Fruit fly (Drosophila melanogaster) whole organism, embryonic: ENCODE results near the gene Bili.

Experiments
- ATbp ChIP-seq: fragments of 200-800 bp; sonication (Bioruptor generic); optimal IDR thresholded peaks from 2 replicates; lab custom pipeline; 2017; ENCODE audit warnings: missing biosample characterization, mild to moderate bottlenecking, missing genetic modification characterization, missing genetic modification reagents
- Aef1 ChIP-seq: fragments of 200-800 bp; sonication (Bioruptor generic); IDR thresholded peaks from 3 replicates; pipeline ENCODE4 v1.3.6; 2022; ENCODE audit warnings: missing biosample characterization, missing genetic modification characterization
- Atf-2 ChIP-seq: fragments of 200-800 bp; sonication (Bioruptor generic); optimal IDR thresholded peaks from 2 replicates; lab custom pipeline; 2016; ENCODE audit warnings: missing biosample characterization, missing genetic modification characterization
- Blimp-1 ChIP-seq: fragments of 200-800 bp; sonication (Bioruptor generic); optimal IDR thresholded peaks from 3 replicates; lab custom pipeline; 2018; ENCODE audit warnings: missing biosample characterization, missing genetic modification characterization, mild to moderate bottlenecking, moderate library complexity, missing genetic modification reagents
- CG10147 ChIP-seq: fragments of 200-800 bp; sonication (Bioruptor generic); optimal IDR thresholded peaks from 2 replicates; lab custom pipeline; 2019; ENCODE audit warnings: missing biosample characterization, mild to moderate bottlenecking, missing genetic modification characterization, moderate library complexity
- CG10321 ChIP-seq: fragments of 200-800 bp; sonication (Bioruptor generic); IDR thresholded peaks from 2 replicates; pipeline ENCODE4 v1.3.6; 2022; ENCODE audit warnings: missing biosample characterization, missing genetic modification characterization
- CG11085 ChIP-seq: fragments of 200-800 bp; sonication (Bioruptor generic); IDR thresholded peaks from 2 replicates; pipeline ENCODE4 v1.3.6; 2022; ENCODE audit warnings: missing biosample characterization, missing genetic modification characterization
- CG12104 ChIP-seq: fragments of 200-800 bp; sonication (Bioruptor generic); optimal IDR thresholded peaks from 3 replicates; lab custom pipeline; 2016; ENCODE audit warnings: missing biosample characterization, missing genetic modification characterization
- CG12236 ChIP-seq: fragments of 200-800 bp; sonication (Bioruptor generic); optimal IDR thresholded peaks from 2 replicates; lab custom pipeline; 2016; ENCODE audit warnings: missing biosample characterization, missing genetic modification characterization
- CG14860 ChIP-seq: fragments of 200-800 bp; sonication (Bioruptor generic); IDR thresholded peaks from 3 replicates; pipeline ENCODE4 v1.3.6; 2022; ENCODE audit warnings: missing biosample characterization, missing genetic modification characterization; ENCODE audit not compliant: partially characterized antibody
- CG15011 ChIP-seq: fragments of 200-800 bp; sonication (Bioruptor generic); optimal IDR thresholded peaks from 3 replicates; lab custom pipeline; 2018; ENCODE audit warnings: missing biosample characterization, mild to moderate bottlenecking, missing genetic modification characterization
- CG1647 ChIP-seq: fragments of 200-800 bp; sonication (Bioruptor generic); optimal IDR thresholded peaks from 3 replicates; lab custom pipeline; 2016; ENCODE audit warnings: missing biosample characterization, missing genetic modification characterization
- CG18476 ChIP-seq: fragments of 200-800 bp; sonication (Bioruptor generic); optimal IDR thresholded peaks from 2 replicates; lab custom pipeline; 2016; ENCODE audit warnings: missing biosample characterization, mild to moderate bottlenecking, missing genetic modification characterization
- CG18619 ChIP-seq: fragments of 200-800 bp; sonication (Bioruptor generic); optimal IDR thresholded peaks from 3 replicates; lab custom pipeline; 2017; ENCODE audit warnings: missing biosample characterization, mild to moderate bottlenecking, missing genetic modification characterization
- CG2129 ChIP-seq: fragments of 200-800 bp; sonication (Bioruptor generic); IDR thresholded peaks from 2 replicates; pipeline ENCODE4 v1.3.6; 2022; ENCODE audit warnings: missing biosample characterization, missing genetic modification characterization; ENCODE audit not compliant: partially characterized antibody
- CG2678 ChIP-seq: fragments of 200-800 bp; sonication (Bioruptor generic); optimal IDR thresholded peaks from 3 replicates; lab custom pipeline; 2019; ENCODE audit warnings: missing biosample characterization, mild to moderate bottlenecking, missing genetic modification characterization, moderate library complexity
- CG31441 ChIP-seq: fragments of 200-800 bp; sonication (Bioruptor generic); IDR thresholded peaks from 2 replicates; pipeline ENCODE4 v1.3.6; 2022; ENCODE audit warnings: missing biosample characterization, missing genetic modification characterization
- CG3407 ChIP-seq: fragments of 200-800 bp; sonication (Bioruptor generic); optimal IDR thresholded peaks from 2 replicates; lab custom pipeline; 2018; ENCODE audit warnings: missing biosample characterization, mild to moderate bottlenecking, missing genetic modification characterization
- CG4820 ChIP-seq: fragments of 200-800 bp; sonication (Bioruptor generic); optimal IDR thresholded peaks from 3 replicates; lab custom pipeline; 2016; ENCODE audit warnings: missing biosample characterization, missing genetic modification characterization
- CG7928 ChIP-seq: fragments of 200-800 bp; sonication (Bioruptor generic); optimal IDR thresholded peaks from 2 replicates; lab custom pipeline; 2017; ENCODE audit warnings: missing biosample characterization, mild to moderate bottlenecking, missing genetic modification characterization
- CG7987 ChIP-seq: fragments of 200-800 bp; sonication (Bioruptor generic); optimal IDR thresholded peaks from 2 replicates; lab custom pipeline; 2018; ENCODE audit warnings: missing biosample characterization, mild to moderate bottlenecking, missing genetic modification characterization, moderate library complexity
- CG8388 ChIP-seq: fragments of 200-800 bp; sonication (Bioruptor generic); optimal IDR thresholded peaks from 2 replicates; lab custom pipeline; 2019; ENCODE audit warnings: missing biosample characterization, mild to moderate bottlenecking, missing genetic modification characterization, moderate library complexity
- CkIIα-i1 ChIP-seq: fragments of 200-800 bp; sonication (Bioruptor generic); IDR thresholded peaks from 2 replicates; pipeline ENCODE4 v1.3.6; 2022; ENCODE audit warnings: missing biosample characterization, missing genetic modification characterization
- E2f2 ChIP-seq: fragments of 200-800 bp; sonication (Bioruptor generic); IDR thresholded peaks from 2 replicates; pipeline ENCODE4 v1.3.6; 2022; ENCODE audit warnings: missing biosample characterization, missing genetic modification characterization
- Gug ChIP-seq: fragments of 200-800 bp; sonication (Bioruptor generic); IDR thresholded peaks from 4 replicates; pipeline ENCODE4 v1.3.6; 2022; ENCODE audit warnings: missing biosample characterization, missing genetic modification characterization
- HLH3B ChIP-seq: fragments of 200-800 bp; sonication (Bioruptor generic); IDR thresholded peaks from 2 replicates; pipeline ENCODE4 v1.3.6; 2022; ENCODE audit warnings: missing biosample characterization, missing genetic modification characterization
- Mes4 ChIP-seq: fragments of 200-800 bp; sonication (Bioruptor generic); optimal IDR thresholded peaks from 2 replicates; lab custom pipeline; 2016; ENCODE audit warnings: missing biosample characterization, missing genetic modification characterization
- Ravus ChIP-seq: fragments of 200-800 bp; sonication (Bioruptor generic); IDR thresholded peaks from 2 replicates; pipeline ENCODE4 v1.3.6; 2022; ENCODE audit warnings: missing biosample characterization, missing genetic modification characterization
- Side ChIP-seq: fragments of 200-800 bp; sonication (Bioruptor generic); optimal IDR thresholded peaks from 2 replicates; lab custom pipeline; 2016; ENCODE audit warnings: missing biosample characterization, missing genetic modification characterization
- Six4 ChIP-seq: fragments of 200-800 bp; sonication (Bioruptor generic); optimal IDR thresholded peaks from 2 replicates; lab custom pipeline; 2016; ENCODE audit warnings: missing biosample characterization, missing genetic modification characterization
- Stat92E ChIP-seq, 3 experiments: fragments of >200 bp in 2 of 3; fragments of 200-800 bp in 1 of 3; sonication (Bioruptor generic) in 1 of 3; optimal IDR thresholded peaks; 2 replicates each; lab custom pipeline; 2017 to 2019; ENCODE audit warnings: missing biosample characterization in 3 of 3, missing genetic modification characterization in 3 of 3, mild to moderate bottlenecking in 1 of 3, moderate library complexity in 1 of 3
- ap ChIP-seq: fragments of 200-800 bp; sonication (Bioruptor generic); IDR thresholded peaks from 2 replicates; pipeline ENCODE4 v1.3.6; 2022; ENCODE audit warnings: missing biosample characterization, missing genetic modification characterization
- ara ChIP-seq: fragments of 200-800 bp; sonication (Bioruptor generic); IDR thresholded peaks from 2 replicates; pipeline ENCODE4 v1.3.6; 2022; ENCODE audit warnings: missing biosample characterization, missing genetic modification characterization
- az2 ChIP-seq: fragments of 200-800 bp; sonication (Bioruptor generic); optimal IDR thresholded peaks from 3 replicates; lab custom pipeline; 2016; ENCODE audit warnings: missing biosample characterization, missing genetic modification characterization
- bbx ChIP-seq: fragments of 200-800 bp; sonication (Bioruptor generic); IDR thresholded peaks from 2 replicates; pipeline ENCODE4 v1.3.6; 2022; ENCODE audit warnings: missing biosample characterization, missing genetic modification characterization; ENCODE audit not compliant: partially characterized antibody
- cg ChIP-seq: fragments of 200-800 bp; sonication (Bioruptor generic); optimal IDR thresholded peaks from 3 replicates; lab custom pipeline; 2019; ENCODE audit warnings: missing biosample characterization, mild to moderate bottlenecking, missing genetic modification characterization, moderate library complexity
- exex ChIP-seq: fragments of 200-800 bp; sonication (Bioruptor generic); optimal IDR thresholded peaks from 4 replicates; lab custom pipeline; 2018; ENCODE audit warnings: missing biosample characterization, mild to moderate bottlenecking, missing genetic modification characterization, moderate library complexity
- eyg ChIP-seq: fragments of 200-800 bp; sonication (Bioruptor generic); optimal IDR thresholded peaks from 3 replicates; lab custom pipeline; 2016; ENCODE audit warnings: missing biosample characterization, missing genetic modification characterization
- gro ChIP-seq: fragments of 200-800 bp; sonication (Bioruptor generic); optimal IDR thresholded peaks from 2 replicates; lab custom pipeline; 2016; ENCODE audit warnings: missing biosample characterization, missing genetic modification characterization
- ham ChIP-seq: fragments of 200-800 bp; sonication (Bioruptor generic); IDR thresholded peaks from 2 replicates; pipeline ENCODE4 v1.3.6; 2022; ENCODE audit warnings: missing biosample characterization, missing genetic modification characterization
- her ChIP-seq: fragments of 200-800 bp; sonication (Bioruptor generic); optimal IDR thresholded peaks from 2 replicates; lab custom pipeline; 2016; ENCODE audit warnings: missing biosample characterization, missing genetic modification characterization
- jigr1 ChIP-seq: fragments of 200-800 bp; sonication (Bioruptor generic); IDR thresholded peaks from 3 replicates; pipeline ENCODE4 v1.3.6; 2022; ENCODE audit warnings: missing biosample characterization, missing genetic modification characterization
- onecut ChIP-seq: fragments of 200-800 bp; sonication (Bioruptor generic); IDR thresholded peaks from 2 replicates; pipeline ENCODE4 v1.3.6; 2022; ENCODE audit warnings: missing biosample characterization, missing genetic modification characterization
- org-1 ChIP-seq: fragments of 200-800 bp; sonication (Bioruptor generic); optimal IDR thresholded peaks from 2 replicates; lab custom pipeline; 2017; ENCODE audit warnings: missing biosample characterization, missing genetic modification characterization
- repo ChIP-seq: fragments of 200-800 bp; sonication (Bioruptor generic); optimal IDR thresholded peaks from 2 replicates; lab custom pipeline; 2016; ENCODE audit warnings: missing biosample characterization, missing genetic modification characterization
- schlank ChIP-seq: fragments of 200-800 bp; sonication (Bioruptor generic); optimal IDR thresholded peaks from 2 replicates; lab custom pipeline; 2018; ENCODE audit warnings: missing biosample characterization, mild to moderate bottlenecking, missing genetic modification characterization
- slbo ChIP-seq: fragments of 200-800 bp; sonication (Bioruptor generic); IDR thresholded peaks from 2 replicates; pipeline ENCODE4 v1.3.6; 2022; ENCODE audit warnings: missing biosample characterization, missing genetic modification characterization
- ssp ChIP-seq: fragments of 200-800 bp; sonication (Bioruptor generic); IDR thresholded peaks from 2 replicates; pipeline ENCODE4 v1.3.6; 2022; ENCODE audit warnings: missing biosample characterization, missing genetic modification characterization
- stc ChIP-seq: fragments of 200-800 bp; sonication (Bioruptor generic); IDR thresholded peaks from 2 replicates; pipeline ENCODE4 v1.3.6; 2022; ENCODE audit warnings: missing biosample characterization, missing genetic modification characterization
- stwl ChIP-seq: fragments of 200-800 bp; sonication (Bioruptor generic); optimal IDR thresholded peaks from 3 replicates; lab custom pipeline; 2018; ENCODE audit warnings: missing biosample characterization, mild to moderate bottlenecking, missing genetic modification characterization, moderate library complexity
- zen2 ChIP-seq: fragments of 200-800 bp; sonication (Bioruptor generic); IDR thresholded peaks from 3 replicates; pipeline ENCODE4 v1.3.6; 2022; ENCODE audit warnings: missing biosample characterization, missing genetic modification characterization; ENCODE audit not compliant: partially characterized antibody

The Bili gene

dm6 chr3R:25122736-25123211 lies 8.3 kb upstream of the Bili start, which contains the start of the genes CG31510 and TTLL5 (continued):
- TF ChIP-seq ap (GFP tag; lab: Robert Waterston, UW) (no peak), Atf-2 (GFP tag; lab: Kevin White, UChicago) (no peak), CG10321 (no peak), exex (tag; lab: Kevin White, UChicago) (no peak), bbx (GFP tag; lab: Robert Waterston, UW) (peak; percentile 60), repo (GFP tag; lab: Kevin White, UChicago) (no peak), org-1 (GFP tag; lab: Kevin White, UChicago) (no peak), Gug (no peak; the same call in 3 of the 4 replicates), CG8388 (GFP tag; lab: Kevin White, UChicago) (no peak), ssp (GFP tag; lab: Robert Waterston, UW) (no peak), CG7928 (GFP tag; lab: Kevin White, UChicago) (no peak), az2 (no peak), CG2678 (tag; lab: Kevin White, UChicago) (no peak), CG2129 (GFP tag; lab: Robert Waterston, UW) (peak; percentile 70), ham (GFP tag; lab: Robert Waterston, UW) (no peak), schlank (tag; lab: Kevin White, UChicago) (no peak), CG12104 (no peak), CG12236 (GFP tag; lab: Kevin White, UChicago) (no peak), CG10147 (GFP tag; lab: Kevin White, UChicago) (no peak), CG14860 (no peak; the same call in 2 of the 3 replicates), CG4820 (GFP tag; lab: Kevin White, UChicago) (no peak), stwl (tag; lab: Kevin White, UChicago) (no peak), Side (GFP tag; lab: Kevin White, UChicago) (peak; percentile 8), CG1647 (GFP tag; lab: Kevin White, UChicago) (no peak), E2f2 (no peak), her (peak; percentile 11), Blimp-1 (GFP tag; lab: Kevin White, UChicago) (no peak), CkIIα-i1 (no peak), gro (GFP tag; lab: Kevin White, UChicago) (peak; percentile 30), jigr1 (GFP tag; lab: Robert Waterston, UW) (no peak), Six4 (GFP tag; lab: Kevin White, UChicago) (no peak), ara (no peak), CG31441 (GFP tag; lab: Robert Waterston, UW) (no peak), CG15011 (GFP tag; lab: Kevin White, UChicago) (no peak), CG7987 (GFP tag; lab: Kevin White, UChicago) (no peak), CG18619 (GFP tag; lab: Kevin White, UChicago) (no peak), Mes4 (GFP tag; lab: Kevin White, UChicago) (no peak), slbo (GFP tag; lab: Robert Waterston, UW) (peak; percentile 36; the same call in 1 of the 2 replicates), CG3407 (GFP tag; lab: Kevin White, UChicago) (no peak), stc (0 out of 2 replicates have a peak, but pooled peaks have one; percentile 31), zen2 (GFP tag; lab: Robert Waterston, UW) (no peak), CG18476 (GFP tag; lab: Kevin White, UChicago) (no peak), Stat92E (GFP tag; optimal IDR thresholded peaks at IDR 0.05; lab: Kevin White, UChicago) (peak in 1 of 3 experiments; percentile 16), ATbp (GFP tag; lab: Kevin White, UChicago) (no peak), Aef1 (no peak), eyg (no peak), HLH3B (GFP tag; lab: Robert Waterston, UW) (0 out of 2 replicates have a peak, but pooled peaks have one; percentile 11), cg (GFP tag; lab: Kevin White, UChicago) (no peak), CG11085 (GFP tag; lab: Robert Waterston, UW) (no peak), Ravus (no peak), onecut (GFP tag; lab: Robert Waterston, UW) (no peak)
